Fruit fly (Drosophila melanogaster): ENCODE data around the gene Herp.

The Herp gene

dm6 chr2L:7821279-7821848, 21.5 kb upstream of the Herp start (continued):
- no peak for TF ChIP-seq vfl (GFP tag; optimal IDR thresholded peaks at IDR 0.05)
- 0 out of 2 replicates have a peak, but pooled peaks have one; percentile 38 for TF ChIP-seq CG6689 (GFP tag; IDR thresholded peaks at IDR 0.05)
- TF ChIP-seq CG3065 (GFP tag; optimal IDR thresholded peaks at IDR 0.05), result no peak
- TF ChIP-seq kay (GFP tag; optimal IDR thresholded peaks at IDR 0.05), result no peak
- no peak for TF ChIP-seq B-H2 (GFP tag; optimal IDR thresholded peaks at IDR 0.05)
- no peak for TF ChIP-seq Dfd (GFP tag; optimal IDR thresholded peaks at IDR 0.05)
- TF ChIP-seq CG31224 (GFP tag; IDR thresholded peaks at IDR 0.05), result no peak
- 0 out of 2 replicates have a peak, but pooled peaks have one; percentile 10 for TF ChIP-seq onecut (GFP tag; IDR thresholded peaks at IDR 0.05)
- TF ChIP-seq CG17385 (GFP tag; optimal IDR thresholded peaks at IDR 0.05), result no peak
- TF ChIP-seq her (GFP tag; optimal IDR thresholded peaks at IDR 0.05), result peak; percentile 64
- 0 out of 2 replicates have a peak, but pooled peaks have one; percentile 9 for TF ChIP-seq sens-2 (GFP tag; IDR thresholded peaks at IDR 0.05)
- TF ChIP-seq CG10654 (GFP tag; optimal IDR thresholded peaks at IDR 0.05), result peak; percentile 32
- TF ChIP-seq CG3995 (GFP tag; optimal IDR thresholded peaks at IDR 0.05), result peak; percentile 97
- peak; percentile 78 for TF ChIP-seq CG2116 (GFP tag; optimal IDR thresholded peaks at IDR 0.05)
- peak; percentile 89 for TF ChIP-seq Scr (GFP tag; IDR thresholded peaks at IDR 0.05; ENCODE audit: partially characterized antibody)
- peak; percentile 40; the same call in 1 of the 2 replicates for TF ChIP-seq H2.0 (GFP tag; IDR thresholded peaks at IDR 0.05)
- TF ChIP-seq CG6654 (GFP tag; optimal IDR thresholded peaks at IDR 0.05), result no peak
- peak; percentile 79 for TF ChIP-seq CG2120 (GFP tag; optimal IDR thresholded peaks at IDR 0.05)
- TF ChIP-seq CG17361 (GFP tag; IDR thresholded peaks at IDR 0.05), result peak; percentile 69
- TF ChIP-seq sisA (GFP tag; IDR thresholded peaks at IDR 0.05), result no peak
- no peak for TF ChIP-seq odd (GFP tag; optimal IDR thresholded peaks at IDR 0.05)
- TF ChIP-seq CG1024 (GFP tag; IDR thresholded peaks at IDR 0.05), result 0 out of 2 replicates have a peak, but pooled peaks have one; percentile 3
- no peak for TF ChIP-seq CG11723 (GFP tag; optimal IDR thresholded peaks at IDR 0.05)
- peak; percentile 51 for TF ChIP-seq ind (GFP tag; optimal IDR thresholded peaks at IDR 0.05)
- TF ChIP-seq zfh2 (GFP tag; optimal IDR thresholded peaks at IDR 0.05), result peak; percentile 71
- TF ChIP-seq Myb (GFP tag; optimal IDR thresholded peaks at IDR 0.05), result peak; percentile 41
- no peak for TF ChIP-seq CG10565 (GFP tag; optimal IDR thresholded peaks at IDR 0.05)
- no peak for TF ChIP-seq CG18619 (GFP tag; optimal IDR thresholded peaks at IDR 0.05)
- no peak for TF ChIP-seq CG11093 (GFP tag; IDR thresholded peaks at IDR 0.05)
- no peak for TF ChIP-seq CG14667 (GFP tag; IDR thresholded peaks at IDR 0.05)
- TF ChIP-seq Ptx1 (GFP tag; IDR thresholded peaks at IDR 0.05), result peak; percentile 49; the same call in 1 of the 2 replicates
- TF ChIP-seq PHDP (tag; optimal IDR thresholded peaks at IDR 0.05), result peak; percentile 9
- TF ChIP-seq zen (tag; optimal IDR thresholded peaks at IDR 0.05), result peak; percentile 41
- peak; percentile 57 for TF ChIP-seq HLH54F (GFP tag; optimal IDR thresholded peaks at IDR 0.05)
- TF ChIP-seq Gsc (GFP tag; IDR thresholded peaks at IDR 0.05), result no peak
- TF ChIP-seq z (GFP tag; IDR thresholded peaks at IDR 0.05), result no peak
- TF ChIP-seq Fer1 (GFP tag; optimal IDR thresholded peaks at IDR 0.05), result peak; percentile 52
- peak; percentile 66 for TF ChIP-seq Hmr (GFP tag; optimal IDR thresholded peaks at IDR 0.05)
- TF ChIP-seq tio (GFP tag; optimal IDR thresholded peaks at IDR 0.05), result no peak
- TF ChIP-seq pzg (GFP tag; optimal IDR thresholded peaks at IDR 0.05), result peak; percentile 64
- TF ChIP-seq grau (tag; optimal IDR thresholded peaks at IDR 0.05), result peak; percentile 61
- TF ChIP-seq CG4617 (GFP tag; optimal IDR thresholded peaks at IDR 0.05; ENCODE audit: borderline replicate concordance), result peak; percentile 88
- peak; percentile 50 for TF ChIP-seq twi (tag; optimal IDR thresholded peaks at IDR 0.05)
- TF ChIP-seq Hr51 (GFP tag; optimal IDR thresholded peaks at IDR 0.05), result peak in 1 of 2 experiments; percentile 8
- TF ChIP-seq CG15011 (GFP tag; optimal IDR thresholded peaks at IDR 0.05), result no peak
- TF ChIP-seq CG2199 (GFP tag; IDR thresholded peaks at IDR 0.05), result 0 out of 3 replicates have a peak, but pooled peaks have one; percentile 14
- TF ChIP-seq BEAF-32 (GFP tag; optimal IDR thresholded peaks at IDR 0.05), result peak; percentile 85
- TF ChIP-seq Doc3 (GFP tag; IDR thresholded peaks at IDR 0.05; ENCODE audit: partially characterized antibody), result peak; percentile 77
- TF ChIP-seq tgo (GFP tag; IDR thresholded peaks at IDR 0.05), result peak; percentile 18; the same call in 1 of the 3 replicates
- 0 out of 2 replicates have a peak, but pooled peaks have one; percentile 48 for TF ChIP-seq HLH3B (GFP tag; IDR thresholded peaks at IDR 0.05)
